Worm (Caenorhabditis elegans) whole organism, L3 larva: ENCODE measurements around the gene Y46G5A.22.

ENCODE experiments used
- R02D3.7 ChIP-seq: fragments of 150-350 bp; optimal IDR thresholded peaks from 2 replicates; lab custom pipeline; 2014; ENCODE audit warnings: missing biosample characterization, missing genetic modification characterization
- ZK546.5 ChIP-seq: sonication (generic microtip); optimal IDR thresholded peaks from 2 replicates; lab custom pipeline; 2017; ENCODE audit warnings: missing biosample characterization, missing genetic modification characterization
- aly-2 ChIP-seq: fragments of 150-350 bp; optimal IDR thresholded peaks from 2 replicates; lab custom pipeline; 2014; ENCODE audit warnings: missing biosample characterization, missing genetic modification characterization
- ama-1 ChIP-seq: fragments of 150-350 bp; optimal IDR thresholded peaks from 2 replicates; lab custom pipeline; 2018
- ceh-16 ChIP-seq: sonication (generic microtip); optimal IDR thresholded peaks from 2 replicates; lab custom pipeline; 2017; ENCODE audit warnings: missing biosample characterization, missing genetic modification characterization
- ceh-28 ChIP-seq: fragments of 150-350 bp; optimal IDR thresholded peaks from 2 replicates; lab custom pipeline; 2014; ENCODE audit warnings: missing biosample characterization, missing genetic modification reagents, missing genetic modification characterization
- ceh-82 ChIP-seq: fragments of 150-350 bp; optimal IDR thresholded peaks from 2 replicates; lab custom pipeline; 2014; ENCODE audit warnings: missing biosample characterization, missing genetic modification characterization
- ceh-9 ChIP-seq: sonication (generic microtip); optimal IDR thresholded peaks from 2 replicates; lab custom pipeline; 2018; ENCODE audit warnings: missing biosample characterization, missing genetic modification characterization
- daf-12 ChIP-seq: fragments of 150-350 bp; optimal IDR thresholded peaks from 2 replicates; lab custom pipeline; 2014; ENCODE audit warnings: missing biosample characterization, missing genetic modification reagents, missing genetic modification characterization
- egl-27 ChIP-seq: sonication (generic microtip); optimal IDR thresholded peaks from 4 replicates; lab custom pipeline; 2017; ENCODE audit warnings: missing biosample characterization, missing genetic modification reagents, missing genetic modification characterization
- egl-5 ChIP-seq: fragments of 150-350 bp; optimal IDR thresholded peaks from 2 replicates; lab custom pipeline; 2017; ENCODE audit warnings: missing biosample characterization, missing genetic modification reagents, missing genetic modification characterization, inconsistent platforms
- elt-1 ChIP-seq: fragments of 150-350 bp; optimal IDR thresholded peaks from 2 replicates; lab custom pipeline; 2014; ENCODE audit warnings: missing biosample characterization, missing genetic modification characterization
- elt-2 ChIP-seq: sonication (generic microtip); optimal IDR thresholded peaks from 2 replicates; lab custom pipeline; 2016; ENCODE audit warnings: missing genetic modification reagents, mild to moderate bottlenecking, missing genetic modification characterization, missing compliant biosample characterization
- elt-3 ChIP-seq, 3 experiments: fragments of 150-350 bp in 1 of 3; sonication (generic microtip) in 2 of 3; optimal IDR thresholded peaks; 2 replicates in 2 of 3; 4 replicates in 1 of 3; lab custom pipeline; 2014 to 2017; ENCODE audit warnings: missing biosample characterization in 3 of 3, missing genetic modification characterization in 3 of 3
- eor-1 ChIP-seq, 2 experiments: fragments of 150-350 bp; optimal IDR thresholded peaks; 2 replicates each; lab custom pipeline; 2014 to 2018; ENCODE audit warnings: missing biosample characterization in 2 of 2, missing genetic modification characterization in 2 of 2
- fkh-10 ChIP-seq: sonication (generic microtip); optimal IDR thresholded peaks from 2 replicates; lab custom pipeline; 2017; ENCODE audit warnings: missing biosample characterization, missing genetic modification reagents, missing genetic modification characterization
- fkh-2 ChIP-seq: fragments of 150-350 bp; optimal IDR thresholded peaks from 2 replicates; lab custom pipeline; 2014; ENCODE audit warnings: missing biosample characterization, missing genetic modification reagents, missing genetic modification characterization
- fos-1 ChIP-seq: fragments of 150-350 bp; optimal IDR thresholded peaks from 2 replicates; lab custom pipeline; 2014; ENCODE audit warnings: missing biosample characterization, missing genetic modification characterization
- hmg-11 ChIP-seq: sonication (generic microtip); optimal IDR thresholded peaks from 2 replicates; lab custom pipeline; 2016; ENCODE audit warnings: missing genetic modification characterization, missing compliant biosample characterization
- jun-1 ChIP-seq: fragments of 150-350 bp; optimal IDR thresholded peaks from 2 replicates; lab custom pipeline; 2014; ENCODE audit warnings: missing biosample characterization, missing genetic modification reagents, missing genetic modification characterization
- lin-15B ChIP-seq: fragments of 150-350 bp; optimal IDR thresholded peaks from 2 replicates; lab custom pipeline; 2014; ENCODE audit warnings: missing biosample characterization, missing genetic modification characterization
- lin-39 ChIP-seq: fragments of 150-350 bp; optimal IDR thresholded peaks from 2 replicates; lab custom pipeline; 2018; ENCODE audit warnings: missing biosample characterization, missing genetic modification reagents, missing genetic modification characterization
- lsy-12 ChIP-seq: sonication (generic microtip); optimal IDR thresholded peaks from 2 replicates; lab custom pipeline; 2016; ENCODE audit warnings: mild to moderate bottlenecking, missing genetic modification characterization, missing compliant biosample characterization
- mdl-1 ChIP-seq: fragments of 150-350 bp; optimal IDR thresholded peaks from 2 replicates; lab custom pipeline; 2014; ENCODE audit warnings: missing biosample characterization, missing genetic modification characterization
- mml-1 ChIP-seq: fragments of 150-350 bp; sonication (generic microtip); optimal IDR thresholded peaks from 3 replicates; lab custom pipeline; 2014; ENCODE audit warnings: missing biosample characterization, missing genetic modification characterization
- nfya-1 ChIP-seq: sonication (generic microtip); optimal IDR thresholded peaks from 2 replicates; lab custom pipeline; 2017; ENCODE audit warnings: missing genetic modification characterization, mild to moderate bottlenecking, missing compliant biosample characterization, antibody characterized with exemption, moderate library complexity; ENCODE audit not compliant: insufficient read depth
- nhr-11 ChIP-seq: fragments of 150-350 bp; optimal IDR thresholded peaks from 2 replicates; lab custom pipeline; 2014; ENCODE audit warnings: missing biosample characterization, missing genetic modification characterization
- nhr-12 ChIP-seq: fragments of 150-350 bp; optimal IDR thresholded peaks from 2 replicates; lab custom pipeline; 2014; ENCODE audit warnings: missing biosample characterization, missing genetic modification characterization
- nhr-23 ChIP-seq: fragments of 150-350 bp; optimal IDR thresholded peaks from 2 replicates; lab custom pipeline; 2014; ENCODE audit warnings: missing biosample characterization, missing genetic modification reagents, missing genetic modification characterization
- nhr-237 ChIP-seq: fragments of 150-350 bp; optimal IDR thresholded peaks from 2 replicates; lab custom pipeline; 2014; ENCODE audit warnings: missing biosample characterization, missing genetic modification characterization
- nhr-25 ChIP-seq: sonication (generic microtip); optimal IDR thresholded peaks from 2 replicates; lab custom pipeline; 2017; ENCODE audit warnings: missing biosample characterization, missing genetic modification characterization
- nhr-28 ChIP-seq: fragments of 150-350 bp; optimal IDR thresholded peaks from 2 replicates; lab custom pipeline; 2014; ENCODE audit warnings: missing biosample characterization, missing genetic modification characterization
- nhr-43 ChIP-seq: sonication (generic microtip); optimal IDR thresholded peaks from 2 replicates; lab custom pipeline; 2016; ENCODE audit warnings: mild to moderate bottlenecking, missing genetic modification characterization, missing compliant biosample characterization; ENCODE audit not compliant: poor library complexity, severe bottlenecking
- nhr-67 ChIP-seq: fragments of 150-350 bp; optimal IDR thresholded peaks from 2 replicates; lab custom pipeline; 2014; ENCODE audit warnings: missing biosample characterization, missing genetic modification characterization
- nhr-76 ChIP-seq: fragments of 150-350 bp; sonication (generic microtip); optimal IDR thresholded peaks from 5 replicates; lab custom pipeline; 2014; ENCODE audit warnings: missing biosample characterization, missing genetic modification characterization
- nhr-77 ChIP-seq: fragments of 150-350 bp; optimal IDR thresholded peaks from 2 replicates; lab custom pipeline; 2014; ENCODE audit warnings: missing biosample characterization, missing genetic modification characterization
- pha-4 ChIP-seq: fragments of 150-350 bp; optimal IDR thresholded peaks from 2 replicates; lab custom pipeline; 2014; ENCODE audit warnings: missing biosample characterization, missing genetic modification reagents, missing genetic modification characterization
- pqm-1 ChIP-seq: fragments of 150-350 bp; optimal IDR thresholded peaks from 2 replicates; lab custom pipeline; 2017; ENCODE audit warnings: missing biosample characterization, missing genetic modification characterization, inconsistent platforms
- sea-2 ChIP-seq: fragments of 150-350 bp; sonication (generic microtip); optimal IDR thresholded peaks from 4 replicates; lab custom pipeline; 2014; ENCODE audit warnings: missing biosample characterization, missing genetic modification reagents, missing genetic modification characterization
- skn-1 ChIP-seq: fragments of 150-350 bp; optimal IDR thresholded peaks from 2 replicates; lab custom pipeline; 2014; ENCODE audit warnings: missing biosample characterization, missing genetic modification characterization
- snpc-4 ChIP-seq: fragments of 150-350 bp; optimal IDR thresholded peaks from 2 replicates; lab custom pipeline; 2014; ENCODE audit warnings: missing biosample characterization, missing genetic modification characterization
- tbx-2 ChIP-seq: sonication (generic microtip); optimal IDR thresholded peaks from 2 replicates; lab custom pipeline; 2016; ENCODE audit warnings: mild to moderate bottlenecking, missing genetic modification characterization, missing compliant biosample characterization
- unc-39 ChIP-seq: sonication (generic microtip); optimal IDR thresholded peaks from 4 replicates; lab custom pipeline; 2017; ENCODE audit warnings: missing biosample characterization, missing genetic modification characterization
- unc-62 ChIP-seq: fragments of 150-350 bp; sonication (generic microtip); optimal IDR thresholded peaks from 4 replicates; lab custom pipeline; 2014; ENCODE audit warnings: missing biosample characterization, missing genetic modification reagents, missing genetic modification characterization
- zag-1 ChIP-seq: fragments of 150-350 bp; optimal IDR thresholded peaks from 2 replicates; lab custom pipeline; 2014; ENCODE audit warnings: missing biosample characterization, missing genetic modification characterization
- ztf-11 ChIP-seq: fragments of 150-350 bp; optimal IDR thresholded peaks from 2 replicates; lab custom pipeline; 2014; ENCODE audit warnings: missing biosample characterization, missing genetic modification characterization
- ztf-4 ChIP-seq: fragments of 150-350 bp; optimal IDR thresholded peaks from 2 replicates; lab custom pipeline; 2014; ENCODE audit warnings: missing biosample characterization, missing genetic modification characterization

The Y46G5A.22 gene

ce11 chrII:12799927-12800522 lies 18.4 kb downstream of the Y46G5A.22 start:
- TF ChIP-seq mdl-1 (tag; lab: Kevin White, UChicago) (no peak), ceh-82 (tag; lab: Kevin White, UChicago) (no peak), aly-2 (tag; lab: Kevin White, UChicago) (no peak), tbx-2 (tag; lab: Kevin White, UChicago) (no peak), unc-62 (GFP tag; lab: Kevin White, UChicago) (no peak), fos-1 (tag; lab: Kevin White, UChicago) (no peak), egl-5 (tag; lab: Kevin White, UChicago) (no peak), R02D3.7 (tag; lab: Kevin White, UChicago) (no peak), nhr-77 (tag; lab: Kevin White, UChicago) (no peak), ceh-9 (tag; lab: Kevin White, UChicago) (no peak), egl-27 (tag; lab: Kevin White, UChicago) (no peak), pqm-1 (tag; lab: Kevin White, UChicago) (no peak), zag-1 (tag; lab: Kevin White, UChicago) (no peak), eor-1 (tag; optimal IDR thresholded peaks at IDR 0.05; lab: Kevin White, UChicago) (no peak), nfya-1 (tag; lab: Kevin White, UChicago) (peak; percentile 32), nhr-12 (tag; lab: Kevin White, UChicago) (no peak), nhr-237 (tag; lab: Kevin White, UChicago) (no peak), ztf-4 (tag; lab: Kevin White, UChicago) (no peak), fkh-2 (tag; lab: Kevin White, UChicago) (no peak), pha-4 (peak; percentile 18), nhr-28 (no peak), jun-1 (no peak), nhr-67 (tag; lab: Kevin White, UChicago) (no peak), skn-1 (tag; lab: Kevin White, UChicago) (no peak), hmg-11 (tag; lab: Kevin White, UChicago) (no peak), nhr-23 (tag; lab: Kevin White, UChicago) (peak; percentile 18), lin-39 (tag; lab: Kevin White, UChicago) (no peak), fkh-10 (no peak), nhr-76 (no peak), elt-1 (no peak), nhr-43 (tag; lab: Kevin White, UChicago) (peak; percentile 7), elt-3 (tag; optimal IDR thresholded peaks at IDR 0.05; lab: Kevin White, UChicago) (no peak), ceh-28 (tag; lab: Kevin White, UChicago) (no peak), unc-39 (tag; lab: Kevin White, UChicago) (no peak), mml-1 (tag; lab: Kevin White, UChicago) (no peak), snpc-4 (no peak), lin-15B (peak; percentile 0), elt-2 (tag; lab: Kevin White, UChicago) (peak; percentile 15), daf-12 (tag; lab: Kevin White, UChicago) (no peak), nhr-25 (tag; lab: Kevin White, UChicago) (no peak), nhr-11 (tag; lab: Kevin White, UChicago) (peak; percentile 43), ceh-16 (tag; lab: Kevin White, UChicago) (no peak), ama-1 (no peak), ZK546.5 (no peak), sea-2 (GFP tag; lab: Kevin White, UChicago) (no peak), lsy-12 (tag; lab: Kevin White, UChicago) (no peak), ztf-11 (tag; lab: Kevin White, UChicago) (no peak)
